Worm (Caenorhabditis elegans) whole organism, L1 larva: Measurements from ENCODE around the gene nhr-97.

Experiments used
- C16A3.4 ChIP-seq: fragments of 150-350 bp; optimal IDR thresholded peaks from 2 replicates; lab custom pipeline; 2014; ENCODE audit warnings: missing biosample characterization, missing genetic modification characterization
- C34B4.2 ChIP-seq: sonication (generic microtip); optimal IDR thresholded peaks from 2 replicates; lab custom pipeline; 2017; ENCODE audit warnings: mild to moderate bottlenecking, missing genetic modification characterization, missing compliant biosample characterization
- F16B12.6 ChIP-seq: fragments of 150-350 bp; optimal IDR thresholded peaks from 2 replicates; lab custom pipeline; 2014; ENCODE audit warnings: missing biosample characterization, missing genetic modification characterization
- Y116A8C.19 ChIP-seq: sonication (generic microtip); optimal IDR thresholded peaks from 2 replicates; lab custom pipeline; 2016; ENCODE audit warnings: missing compliant biosample characterization, missing genetic modification characterization, borderline replicate concordance
- aha-1 ChIP-seq: fragments of 150-350 bp; optimal IDR thresholded peaks from 2 replicates; lab custom pipeline; 2014; ENCODE audit warnings: missing biosample characterization, missing genetic modification characterization
- alr-1 ChIP-seq: fragments of 200-800 bp; sonication (Bioruptor generic); optimal IDR thresholded peaks from 2 replicates; lab custom pipeline; 2018; ENCODE audit warnings: borderline replicate concordance, mild to moderate bottlenecking, missing genetic modification characterization, missing compliant biosample characterization
- aly-2 ChIP-seq: fragments of 150-350 bp; optimal IDR thresholded peaks from 2 replicates; lab custom pipeline; 2014; ENCODE audit warnings: missing biosample characterization, missing genetic modification characterization
- blmp-1 ChIP-seq: fragments of 150-350 bp; optimal IDR thresholded peaks from 2 replicates; lab custom pipeline; 2014; ENCODE audit warnings: missing biosample characterization, missing genetic modification characterization
- ceh-8 ChIP-seq: fragments of 200-800 bp; sonication (Bioruptor generic); optimal IDR thresholded peaks from 2 replicates; lab custom pipeline; 2018; ENCODE audit warnings: mild to moderate bottlenecking, missing genetic modification characterization, moderate library complexity, missing compliant biosample characterization
- ceh-82 ChIP-seq, 3 experiments: fragments of 150-350 bp in 1 of 3; sonication (generic microtip) in 2 of 3; optimal IDR thresholded peaks; 2 replicates each; lab custom pipeline; 2014 to 2017; ENCODE audit warnings: missing biosample characterization in 3 of 3, missing genetic modification characterization in 3 of 3
- ceh-90 ChIP-seq: sonication (generic microtip); optimal IDR thresholded peaks from 2 replicates; lab custom pipeline; 2016; ENCODE audit warnings: missing genetic modification characterization, missing compliant biosample characterization
- ces-1 ChIP-seq: fragments of 150-350 bp; optimal IDR thresholded peaks from 2 replicates; lab custom pipeline; 2014; ENCODE audit warnings: missing biosample characterization, missing genetic modification reagents, missing genetic modification characterization
- elt-2 ChIP-seq: sonication (generic microtip); optimal IDR thresholded peaks from 2 replicates; lab custom pipeline; 2016; ENCODE audit warnings: missing genetic modification characterization, mild to moderate bottlenecking, inconsistent platforms, missing compliant biosample characterization, missing genetic modification reagents
- elt-3 ChIP-seq, 6 experiments: fragments of 150-350 bp in 1 of 6; sonication (generic microtip); optimal IDR thresholded peaks; 2 replicates each; lab custom pipeline; 2017 to 2018; ENCODE audit warnings: missing biosample characterization in 6 of 6, missing genetic modification characterization in 6 of 6, inconsistent platforms in 1 of 6
- grh-1 ChIP-seq: fragments of 200-800 bp; sonication (Bioruptor generic); IDR thresholded peaks from 2 replicates; pipeline ENCODE4 v1.3.6; 2022; ENCODE audit warnings: missing genetic modification reagents, missing genetic modification characterization, missing compliant biosample characterization
- isw-1 ChIP-seq: fragments of 200-800 bp; sonication (Bioruptor generic); IDR thresholded peaks from 2 replicates; pipeline ENCODE4 v1.3.6; 2022; ENCODE audit warnings: missing genetic modification characterization, missing compliant biosample characterization
- lin-13 ChIP-seq: fragments of 150-350 bp; optimal IDR thresholded peaks from 2 replicates; lab custom pipeline; 2014; ENCODE audit warnings: missing biosample characterization, missing genetic modification reagents, missing genetic modification characterization
- lin-14 ChIP-seq: fragments of 200-800 bp; sonication (Bioruptor generic); optimal IDR thresholded peaks from 2 replicates; lab custom pipeline; 2018; ENCODE audit warnings: mild to moderate bottlenecking, missing genetic modification characterization, moderate library complexity, missing compliant biosample characterization
- lin-15B ChIP-seq: fragments of 150-350 bp; sonication (generic microtip); optimal IDR thresholded peaks from 3 replicates; lab custom pipeline; 2014; ENCODE audit warnings: missing biosample characterization, missing genetic modification characterization
- lin-35 ChIP-seq, 2 experiments: fragments of 150-350 bp; optimal IDR thresholded peaks; 2 replicates each; lab custom pipeline; 2014; ENCODE audit warnings: missing biosample characterization in 2 of 2, missing genetic modification characterization in 2 of 2, missing genetic modification reagents in 2 of 2
- lin-39 ChIP-seq: fragments of 150-350 bp; optimal IDR thresholded peaks from 2 replicates; lab custom pipeline; 2014; ENCODE audit warnings: missing biosample characterization, missing genetic modification reagents, missing genetic modification characterization
- lir-3 ChIP-seq: sonication (generic microtip); optimal IDR thresholded peaks from 2 replicates; lab custom pipeline; 2016; ENCODE audit warnings: mild to moderate bottlenecking, missing genetic modification characterization, moderate library complexity, missing compliant biosample characterization; ENCODE audit not compliant: poor library complexity
- lsy-2 ChIP-seq, 2 experiments: fragments of 150-350 bp; optimal IDR thresholded peaks; 2 replicates each; lab custom pipeline; 2014; ENCODE audit warnings: missing biosample characterization in 2 of 2, missing genetic modification characterization in 2 of 2
- mab-9 ChIP-seq: fragments of 200-800 bp; sonication (Bioruptor generic); IDR thresholded peaks from 2 replicates; pipeline ENCODE4 v1.3.6; 2022; ENCODE audit warnings: missing genetic modification reagents, missing genetic modification characterization, missing compliant biosample characterization
- mdl-1 ChIP-seq, 2 experiments: fragments of 150-350 bp; optimal IDR thresholded peaks; 2 replicates each; lab custom pipeline; 2014 to 2017; ENCODE audit warnings: missing biosample characterization in 2 of 2, missing genetic modification characterization in 2 of 2, inconsistent platforms in 1 of 2
- mef-2 ChIP-seq: fragments of 150-350 bp; optimal IDR thresholded peaks from 2 replicates; lab custom pipeline; 2014; ENCODE audit warnings: missing biosample characterization, missing genetic modification characterization
- mep-1 ChIP-seq: fragments of 150-350 bp; optimal IDR thresholded peaks from 2 replicates; lab custom pipeline; 2014; ENCODE audit warnings: missing biosample characterization, missing genetic modification characterization
- nhr-12 ChIP-seq: sonication (generic microtip); optimal IDR thresholded peaks from 2 replicates; lab custom pipeline; 2017; ENCODE audit warnings: missing biosample characterization, missing genetic modification characterization
- nhr-20 ChIP-seq: sonication (generic microtip); optimal IDR thresholded peaks from 2 replicates; lab custom pipeline; 2016; ENCODE audit warnings: mild to moderate bottlenecking, missing genetic modification characterization, missing compliant biosample characterization
- nhr-237 ChIP-seq: fragments of 150-350 bp; optimal IDR thresholded peaks from 2 replicates; lab custom pipeline; 2014; ENCODE audit warnings: missing biosample characterization, missing genetic modification characterization
- nhr-28 ChIP-seq: fragments of 150-350 bp; optimal IDR thresholded peaks from 2 replicates; lab custom pipeline; 2014; ENCODE audit warnings: missing biosample characterization, missing genetic modification characterization
- nhr-47 ChIP-seq: sonication (generic microtip); optimal IDR thresholded peaks from 2 replicates; lab custom pipeline; 2016; ENCODE audit warnings: mild to moderate bottlenecking, missing genetic modification characterization, moderate library complexity, missing compliant biosample characterization
- nhr-71 ChIP-seq: sonication (generic microtip); optimal IDR thresholded peaks from 2 replicates; lab custom pipeline; 2016; ENCODE audit warnings: mild to moderate bottlenecking, missing genetic modification characterization, moderate library complexity, missing compliant biosample characterization
- nhr-76 ChIP-seq: sonication (generic microtip); optimal IDR thresholded peaks from 2 replicates; lab custom pipeline; 2017; ENCODE audit warnings: missing biosample characterization, missing genetic modification characterization
- nhr-77 ChIP-seq: fragments of 150-350 bp; optimal IDR thresholded peaks from 2 replicates; lab custom pipeline; 2014; ENCODE audit warnings: missing biosample characterization, missing genetic modification characterization
- nhr-84 ChIP-seq: sonication (generic microtip); optimal IDR thresholded peaks from 2 replicates; lab custom pipeline; 2017; ENCODE audit warnings: missing biosample characterization, missing genetic modification characterization
- nhr-90 ChIP-seq: sonication (generic microtip); optimal IDR thresholded peaks from 2 replicates; lab custom pipeline; 2016; ENCODE audit warnings: mild to moderate bottlenecking, missing genetic modification characterization, missing compliant biosample characterization; ENCODE audit not compliant: poor library complexity
- pag-3 ChIP-seq: sonication (generic microtip); optimal IDR thresholded peaks from 2 replicates; lab custom pipeline; 2017; ENCODE audit warnings: missing genetic modification characterization, mild to moderate bottlenecking, missing compliant biosample characterization, antibody characterized with exemption, borderline replicate concordance; ENCODE audit not compliant: insufficient read depth
- pax-3 ChIP-seq: fragments of 200-800 bp; sonication (Bioruptor generic); optimal IDR thresholded peaks from 2 replicates; lab custom pipeline; 2018; ENCODE audit warnings: mild to moderate bottlenecking, missing genetic modification characterization, moderate library complexity, missing compliant biosample characterization
- pqm-1 ChIP-seq: sonication (generic microtip); optimal IDR thresholded peaks from 3 replicates; lab custom pipeline; 2017; ENCODE audit warnings: missing biosample characterization, missing genetic modification characterization
- rnt-1 ChIP-seq: sonication (generic microtip); optimal IDR thresholded peaks from 2 replicates; lab custom pipeline; 2016; ENCODE audit warnings: mild to moderate bottlenecking, missing genetic modification characterization, moderate library complexity, missing compliant biosample characterization
- snpc-4 ChIP-seq: fragments of 150-350 bp; optimal IDR thresholded peaks from 2 replicates; lab custom pipeline; 2014; ENCODE audit warnings: missing biosample characterization, missing genetic modification characterization
- sox-4 ChIP-seq: sonication (generic microtip); optimal IDR thresholded peaks from 2 replicates; lab custom pipeline; 2016; ENCODE audit warnings: missing genetic modification characterization, missing compliant biosample characterization
- sptf-1 ChIP-seq: fragments of 150-350 bp; optimal IDR thresholded peaks from 2 replicates; lab custom pipeline; 2014; ENCODE audit warnings: missing biosample characterization, missing genetic modification characterization
- sup-37 ChIP-seq: fragments of 200-800 bp; sonication (Bioruptor generic); optimal IDR thresholded peaks from 2 replicates; lab custom pipeline; 2018; ENCODE audit warnings: mild to moderate bottlenecking, missing genetic modification characterization, missing compliant biosample characterization
- unc-130 ChIP-seq: fragments of 150-350 bp; optimal IDR thresholded peaks from 2 replicates; lab custom pipeline; 2017; ENCODE audit warnings: missing biosample characterization, missing genetic modification characterization, inconsistent platforms
- unc-30 ChIP-seq: sonication (generic microtip); optimal IDR thresholded peaks from 2 replicates; lab custom pipeline; 2017; ENCODE audit warnings: missing biosample characterization, missing genetic modification characterization
- unc-62 ChIP-seq: fragments of 150-350 bp; optimal IDR thresholded peaks from 2 replicates; lab custom pipeline; 2014; ENCODE audit warnings: missing biosample characterization, missing genetic modification reagents, missing genetic modification characterization
- unc-86 ChIP-seq: sonication (generic microtip); optimal IDR thresholded peaks from 2 replicates; lab custom pipeline; 2016; ENCODE audit warnings: missing genetic modification characterization, missing compliant biosample characterization
- unc-98 ChIP-seq: fragments of 200-800 bp; sonication (Bioruptor generic); IDR thresholded peaks from 2 replicates; pipeline ENCODE4 v1.3.6; 2022; ENCODE audit warnings: missing genetic modification characterization, missing compliant biosample characterization
- xbp-1 ChIP-seq: sonication (generic microtip); optimal IDR thresholded peaks from 2 replicates; lab custom pipeline; 2016; ENCODE audit warnings: missing genetic modification characterization, missing compliant biosample characterization
- zip-4 ChIP-seq: fragments of 200-800 bp; sonication (Bioruptor generic); optimal IDR thresholded peaks from 2 replicates; lab custom pipeline; 2018; ENCODE audit warnings: mild to moderate bottlenecking, missing genetic modification characterization, moderate library complexity, missing compliant biosample characterization
- ztf-4 ChIP-seq: fragments of 150-350 bp; optimal IDR thresholded peaks from 2 replicates; lab custom pipeline; 2014; ENCODE audit warnings: missing biosample characterization, missing genetic modification characterization

Gene nhr-97

DNA sequence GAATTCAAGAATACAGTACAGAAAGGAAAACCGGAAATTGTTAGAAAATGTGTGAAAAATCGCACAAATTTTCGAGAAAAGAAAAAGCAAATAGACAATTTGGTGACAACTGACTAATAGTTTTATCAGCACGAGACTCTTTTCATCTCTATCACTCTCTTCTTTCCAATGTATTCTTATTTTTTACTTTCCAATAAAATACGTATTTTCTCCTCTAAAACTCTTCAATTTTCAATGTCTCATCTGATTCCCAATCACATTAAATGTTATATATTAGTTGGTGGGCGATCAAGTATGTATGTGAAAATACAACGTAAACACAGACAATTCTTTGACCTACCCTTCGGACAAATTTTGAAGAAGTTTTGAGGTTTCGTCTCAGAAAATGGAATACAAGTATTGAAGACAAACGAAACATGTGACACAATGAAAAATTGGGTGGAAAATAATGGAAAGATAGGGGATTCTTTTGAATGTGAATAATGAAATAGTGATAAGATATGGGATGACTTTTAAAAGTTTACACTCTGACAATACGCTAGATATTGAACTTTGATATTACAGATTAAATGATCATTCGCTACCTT lies 20.1 kb upstream of the nhr-97 start, which contains the start of gene cka-1:
Gene cka-1, minus strand, starts transcription at position 418 of the 587 bp plus-strand sequence.
- TF ChIP-seq pag-3 (tag; lab: Kevin White, UChicago) (no peak), nhr-47 (tag; lab: Kevin White, UChicago) (no peak), nhr-20 (tag; lab: Kevin White, UChicago) (peak; percentile 63), mab-9 (GFP tag; lab: Robert Waterston, UW) (no peak), ceh-8 (GFP tag; lab: Kevin White, UChicago) (no peak), unc-98 (GFP tag; lab: Robert Waterston, UW) (no peak), F16B12.6 (tag; lab: Kevin White, UChicago) (no peak), unc-30 (tag; lab: Kevin White, UChicago) (no peak), nhr-28 (tag; lab: Kevin White, UChicago) (no peak), snpc-4 (tag; lab: Kevin White, UChicago) (no peak), mep-1 (tag; lab: Kevin White, UChicago) (no peak), C16A3.4 (peak; percentile 16), lin-13 (GFP tag; lab: Kevin White, UChicago) (no peak), ztf-4 (tag; lab: Kevin White, UChicago) (no peak), isw-1 (GFP tag; lab: Robert Waterston, UW) (no peak), nhr-71 (peak; percentile 63), elt-2 (tag; lab: Kevin White, UChicago) (peak; percentile 52), xbp-1 (tag; lab: Kevin White, UChicago) (no peak), nhr-237 (tag; lab: Kevin White, UChicago) (no peak), lin-39 (tag; lab: Kevin White, UChicago) (no peak), C34B4.2 (tag; lab: Kevin White, UChicago) (no peak), nhr-84 (tag; lab: Kevin White, UChicago) (no peak), ces-1 (GFP tag; lab: Kevin White, UChicago) (no peak), Y116A8C.19 (tag; lab: Kevin White, UChicago) (no peak), nhr-12 (tag; lab: Kevin White, UChicago) (no peak), aly-2 (tag; lab: Kevin White, UChicago) (no peak), nhr-90 (peak; percentile 11), mef-2 (tag; lab: Kevin White, UChicago) (no peak), unc-62 (GFP tag; lab: Kevin White, UChicago) (no peak), lin-35 (GFP tag; optimal IDR thresholded peaks at IDR 0.05; lab: Kevin White, UChicago) (peak in 1 of 2 experiments; percentile 55), lsy-2 (tag; optimal IDR thresholded peaks at IDR 0.05; lab: Kevin White, UChicago) (peak in 1 of 2 experiments; percentile 62), lin-15B (tag; lab: Kevin White, UChicago) (no peak), nhr-76 (tag; lab: Kevin White, UChicago) (no peak), unc-130 (no peak), zip-4 (GFP tag; lab: Kevin White, UChicago) (no peak), nhr-77 (no peak), elt-3 (tag; optimal IDR thresholded peaks at IDR 0.05; lab: Kevin White, UChicago) (peak in 1 of 6 experiments; percentile 48), aha-1 (tag; lab: Kevin White, UChicago) (no peak), mdl-1 (tag; optimal IDR thresholded peaks at IDR 0.05; lab: Kevin White, UChicago) (no peak), lin-14 (GFP tag; lab: Kevin White, UChicago) (peak; percentile 71), rnt-1 (no peak), ceh-82 (tag; optimal IDR thresholded peaks at IDR 0.05; lab: Kevin White, UChicago) (no peak), pax-3 (no peak), blmp-1 (tag; lab: Kevin White, UChicago) (no peak), grh-1 (no peak), sptf-1 (tag; lab: Kevin White, UChicago) (no peak), alr-1 (tag; lab: Kevin White, UChicago) (no peak), sup-37 (no peak), pqm-1 (no peak), lir-3 (no peak), ceh-90 (no peak), unc-86 (tag; lab: Kevin White, UChicago) (no peak), sox-4 (no peak)
